Worm (Caenorhabditis elegans): ENCODE data around the gene F54F7.3.

ce11 chrX:11898040-11898439 is 48.1 kb upstream of the F54F7.3 start, which contains the start of gene Y62H9A.9:
- no peak for TF ChIP-seq tab-1 (GFP tag; IDR thresholded peaks at IDR 0.05)
- TF ChIP-seq T22C8.4 (GFP tag; IDR thresholded peaks at IDR 0.05) = no peak
- no peak for TF ChIP-seq med-1 (GFP tag; optimal IDR thresholded peaks at IDR 0.05; ENCODE audit: insufficient read depth)
- TF ChIP-seq ztf-29 (GFP tag; IDR thresholded peaks at IDR 0.05) = no peak
